Fruit fly (Drosophila melanogaster): ENCODE data around the gene CG5274.

Gene CG5274

DNA sequence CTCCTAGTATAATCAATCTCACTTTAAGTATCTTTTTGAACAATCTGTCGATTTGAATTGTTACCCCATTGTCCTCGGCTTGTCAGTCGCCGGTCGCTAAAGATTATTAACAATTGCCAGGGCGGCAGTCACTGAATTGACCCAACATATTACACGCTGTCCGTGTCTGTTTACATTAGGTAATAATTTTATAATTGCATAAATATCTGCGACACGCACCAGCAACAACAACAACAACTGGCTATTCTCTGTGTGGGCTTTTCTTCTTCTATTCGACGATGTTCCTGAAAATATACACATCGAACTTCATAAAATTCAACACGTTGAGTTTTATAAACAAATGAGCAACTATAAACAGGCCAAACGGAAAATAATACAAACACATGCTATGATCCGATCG, 21.3 kb upstream of the CG5274 start:
- TF ChIP-seq CG11723 (GFP tag; optimal IDR thresholded peaks at IDR 0.05) (no peak), sens (GFP tag) (peak; percentile 22), HHEX (GFP tag; optimal IDR thresholded peaks at IDR 0.05) (no peak), sens-2 (GFP tag; IDR thresholded peaks at IDR 0.05) (no peak), Pdp1 (GFP tag; optimal IDR thresholded peaks at IDR 0.05) (peak in 1 of 2 experiments; percentile 56), chinmo (GFP tag; IDR thresholded peaks at IDR 0.05; ENCODE audit: partially characterized antibody) (0 out of 4 replicates have a peak, but pooled peaks have one; percentile 30), CG7963 (GFP tag; IDR thresholded peaks at IDR 0.05; ENCODE audit: partially characterized antibody) (no peak), CG4360 (GFP tag; IDR thresholded peaks at IDR 0.05) (peak; percentile 58; the same call in 1 of the 2 replicates)

- no peak for TF ChIP-seq Side (GFP tag; optimal IDR thresholded peaks at IDR 0.05)
- no peak for TF ChIP-seq Lim3 (GFP tag; IDR thresholded peaks at IDR 0.05)
- TF ChIP-seq CG11695 (GFP tag; IDR thresholded peaks at IDR 0.05), result 0 out of 3 replicates have a peak, but pooled peaks have one; percentile 30
- TF ChIP-seq CG1233 (GFP tag; optimal IDR thresholded peaks at IDR 0.05), result peak; percentile 66
- TF ChIP-seq CG14441 (GFP tag; IDR thresholded peaks at IDR 0.05), result no peak
- peak; percentile 77 for TF ChIP-seq Med (GFP tag)
- peak; percentile 54 for TF ChIP-seq unpg (GFP tag; optimal IDR thresholded peaks at IDR 0.05)
- TF ChIP-seq ATbp (GFP tag; optimal IDR thresholded peaks at IDR 0.05), result peak; percentile 52
- TF ChIP-seq CG12744 (GFP tag; optimal IDR thresholded peaks at IDR 0.05), result no peak
- TF ChIP-seq Hmx (GFP tag; optimal IDR thresholded peaks at IDR 0.05), result no peak
- peak; percentile 69 for TF ChIP-seq Hmr (GFP tag; optimal IDR thresholded peaks at IDR 0.05)
- peak in 1 of 3 experiments; percentile 38 for TF ChIP-seq Stat92E (GFP tag; optimal IDR thresholded peaks at IDR 0.05)
- TF ChIP-seq aop (GFP tag; IDR thresholded peaks at IDR 0.05), result no peak
- no peak for TF ChIP-seq pum (GFP tag; optimal IDR thresholded peaks at IDR 0.05)
- peak; percentile 39 for TF ChIP-seq CG10209 (GFP tag; optimal IDR thresholded peaks at IDR 0.05)
- TF ChIP-seq CG11504 (tag; optimal IDR thresholded peaks at IDR 0.05), result peak; percentile 17
- peak; percentile 20; the same call in 1 of the 2 replicates for TF ChIP-seq Xrp1 (GFP tag; IDR thresholded peaks at IDR 0.05)
- peak in 1 of 2 experiments; percentile 5 for TF ChIP-seq bsh (GFP tag; optimal IDR thresholded peaks at IDR 0.05)
- no peak for TF ChIP-seq pnt (GFP tag; optimal IDR thresholded peaks at IDR 0.05)
- no peak for TF ChIP-seq slou (GFP tag; optimal IDR thresholded peaks at IDR 0.05)
- peak; percentile 55 for TF ChIP-seq gcm (GFP tag; optimal IDR thresholded peaks at IDR 0.05)
- TF ChIP-seq CG18619 (GFP tag; optimal IDR thresholded peaks at IDR 0.05), result peak; percentile 19
- no peak for TF ChIP-seq ttk (GFP tag; IDR thresholded peaks at IDR 0.05)
- TF ChIP-seq Hr3 (GFP tag; optimal IDR thresholded peaks at IDR 0.05), result no peak
- TF ChIP-seq CG14965 (GFP tag; optimal IDR thresholded peaks at IDR 0.05; ENCODE audit: borderline replicate concordance), result no peak
- peak; percentile 31 for TF ChIP-seq salm (tag; optimal IDR thresholded peaks at IDR 0.05)
- TF ChIP-seq CG31365 (tag; optimal IDR thresholded peaks at IDR 0.05), result peak; percentile 36
- TF ChIP-seq abd-A (tag; optimal IDR thresholded peaks at IDR 0.05), result no peak
- peak; percentile 25; the same call in 1 of the 2 replicates for TF ChIP-seq Rfx (GFP tag; IDR thresholded peaks at IDR 0.05)
- peak; percentile 20 for TF ChIP-seq Hand (GFP tag; optimal IDR thresholded peaks at IDR 0.05)
- TF ChIP-seq CG13424 (tag; optimal IDR thresholded peaks at IDR 0.05), result peak; percentile 27
- peak; percentile 61 for TF ChIP-seq fd3F (GFP tag; optimal IDR thresholded peaks at IDR 0.05)
- TF ChIP-seq MTF-1 (GFP tag; optimal IDR thresholded peaks at IDR 0.05; ENCODE audit: borderline replicate concordance), result peak; percentile 80
- TF ChIP-seq HHEX (GFP tag; optimal IDR thresholded peaks at IDR 0.05), result peak; percentile 52
- no peak for TF ChIP-seq CG13775 (GFP tag; optimal IDR thresholded peaks at IDR 0.05)
- TF ChIP-seq Hsf (GFP tag; optimal IDR thresholded peaks at IDR 0.05), result no peak
- no peak for TF ChIP-seq hkb (optimal IDR thresholded peaks at IDR 0.05)
- TF ChIP-seq hkb (GFP tag; IDR thresholded peaks at IDR 0.05), result 0 out of 2 replicates have a peak, but pooled peaks have one; percentile 49
- peak; percentile 82 for TF ChIP-seq CG7987 (GFP tag; optimal IDR thresholded peaks at IDR 0.05)
- no peak for TF ChIP-seq CG3163 (GFP tag; optimal IDR thresholded peaks at IDR 0.05)
- TF ChIP-seq CG18764 (GFP tag; optimal IDR thresholded peaks at IDR 0.05), result no peak
These were observed 20.5 kb upstream of the CG5274 start for dm6 chr3L:20447957-20448356.

Measured in whole organism, embryonic.